Worm (Caenorhabditis elegans) whole organism, late embryonic: ENCODE measurements around the gene B0252.11.

Experiments
- Y22D7AL.16 ChIP-seq: sonication (generic microtip); optimal IDR thresholded peaks from 2 replicates; lab custom pipeline; 2016; ENCODE audit warnings: missing genetic modification characterization, missing compliant biosample characterization
- ceh-48 ChIP-seq: sonication (generic microtip); optimal IDR thresholded peaks from 2 replicates; lab custom pipeline; 2016; ENCODE audit warnings: missing genetic modification characterization, inconsistent platforms, missing compliant biosample characterization
- che-1 ChIP-seq: sonication (generic microtip); optimal IDR thresholded peaks from 2 replicates; lab custom pipeline; 2016; ENCODE audit warnings: mild to moderate bottlenecking, missing genetic modification characterization, missing compliant biosample characterization
- fax-1 ChIP-seq: sonication (generic microtip); optimal IDR thresholded peaks from 2 replicates; lab custom pipeline; 2016; ENCODE audit warnings: missing genotype, missing genetic modification characterization, missing compliant biosample characterization
- mec-3 ChIP-seq: sonication (generic microtip); optimal IDR thresholded peaks from 2 replicates; lab custom pipeline; 2016; ENCODE audit warnings: borderline replicate concordance, missing genetic modification characterization, missing compliant biosample characterization
- nhr-11 ChIP-seq: fragments of 150-350 bp; optimal IDR thresholded peaks from 2 replicates; lab custom pipeline; 2014; ENCODE audit warnings: missing biosample characterization, missing genetic modification characterization
- tbx-2 ChIP-seq: sonication (generic microtip); optimal IDR thresholded peaks from 2 replicates; lab custom pipeline; 2016; ENCODE audit warnings: missing genetic modification characterization, missing compliant biosample characterization
- ztf-16 ChIP-seq: sonication (generic microtip); optimal IDR thresholded peaks from 2 replicates; lab custom pipeline; 2017; ENCODE audit warnings: missing genetic modification characterization, missing compliant biosample characterization

- TF ChIP-seq ztf-16 (tag; lab: Kevin White, UChicago) (no peak), nhr-11 (tag; lab: Kevin White, UChicago) (no peak), tbx-2 (no peak), ceh-48 (no peak), che-1 (tag; lab: Kevin White, UChicago) (no peak), mec-3 (tag; lab: Kevin White, UChicago) (no peak), fax-1 (tag; lab: Kevin White, UChicago) (no peak), Y22D7AL.16 (tag; lab: Kevin White, UChicago) (no peak)
Observed at ce11 chrII:6901795-6902194, 15.8 kb downstream of the B0252.11 start, which contains the start of gene psmd-9.
